Fruit fly (Drosophila melanogaster) whole organism, prepupa: ENCODE results near the gene CG5021.

Experiments used
- CG10669 ChIP-seq: fragments of 200-800 bp; sonication (Bioruptor generic); optimal IDR thresholded peaks from 3 replicates; lab custom pipeline; 2018; ENCODE audit warnings: missing biosample characterization, mild to moderate bottlenecking, missing genetic modification characterization, moderate library complexity
- CG11294 ChIP-seq: fragments of 200-800 bp; sonication (Bioruptor generic); IDR thresholded peaks from 2 replicates; pipeline ENCODE4 v1.3.6; 2022; ENCODE audit warnings: missing biosample characterization, missing genetic modification characterization
- CG11762 ChIP-seq: fragments of 200-800 bp; sonication (Bioruptor generic); optimal IDR thresholded peaks from 3 replicates; lab custom pipeline; 2016; ENCODE audit warnings: missing biosample characterization, missing genetic modification characterization; ENCODE audit not compliant: insufficient read depth
- CG11902 ChIP-seq: fragments of 200-800 bp; sonication (Bioruptor generic); optimal IDR thresholded peaks from 3 replicates; lab custom pipeline; 2016; ENCODE audit warnings: missing biosample characterization, missing genetic modification characterization
- CG15336 ChIP-seq: fragments of 200-800 bp; sonication (Bioruptor generic); IDR thresholded peaks from 2 replicates; pipeline ENCODE4 v1.3.6; 2022; ENCODE audit warnings: missing biosample characterization, missing genetic modification characterization
- CG1621 ChIP-seq: fragments of 200-800 bp; sonication (Bioruptor generic); optimal IDR thresholded peaks from 3 replicates; lab custom pipeline; 2018; ENCODE audit warnings: missing biosample characterization, mild to moderate bottlenecking, missing genetic modification characterization
- CG16779 ChIP-seq: fragments of 200-800 bp; sonication (Bioruptor generic); optimal IDR thresholded peaks from 3 replicates; lab custom pipeline; 2017; ENCODE audit warnings: missing biosample characterization, mild to moderate bottlenecking, missing genetic modification characterization
- CG3032 ChIP-seq: fragments of 200-800 bp; optimal IDR thresholded peaks from 2 replicates; lab custom pipeline; 2019; ENCODE audit warnings: missing biosample characterization, mild to moderate bottlenecking, missing genetic modification characterization, moderate library complexity
- CG31627 ChIP-seq: fragments of 200-800 bp; sonication (Bioruptor generic); optimal IDR thresholded peaks from 3 replicates; lab custom pipeline; 2016; ENCODE audit warnings: missing biosample characterization, missing genetic modification characterization
- CG34406 ChIP-seq: fragments of 200-800 bp; sonication (Bioruptor generic); optimal IDR thresholded peaks from 3 replicates; lab custom pipeline; 2016; ENCODE audit warnings: missing biosample characterization, missing genetic modification characterization
- CG3919 ChIP-seq: fragments of 200-800 bp; sonication (Bioruptor generic); optimal IDR thresholded peaks from 3 replicates; lab custom pipeline; 2016; ENCODE audit warnings: missing biosample characterization, missing genetic modification characterization
- CG4318 ChIP-seq: fragments of 200-800 bp; sonication (Bioruptor generic); optimal IDR thresholded peaks from 3 replicates; lab custom pipeline; 2017; ENCODE audit warnings: missing biosample characterization, mild to moderate bottlenecking, missing genetic modification characterization
- CG6276 ChIP-seq: fragments of 200-800 bp; sonication (Bioruptor generic); optimal IDR thresholded peaks from 2 replicates; lab custom pipeline; 2017; ENCODE audit warnings: missing biosample characterization, mild to moderate bottlenecking, missing genetic modification characterization
- CG6792 ChIP-seq: fragments of 200-800 bp; sonication (Bioruptor generic); optimal IDR thresholded peaks from 3 replicates; lab custom pipeline; 2016; ENCODE audit warnings: missing biosample characterization, missing genetic modification characterization
- CG6808 ChIP-seq: fragments of 200-800 bp; sonication (Bioruptor generic); optimal IDR thresholded peaks from 3 replicates; lab custom pipeline; 2017; ENCODE audit warnings: missing biosample characterization, missing genetic modification characterization, mild to moderate bottlenecking, moderate library complexity, missing genetic modification reagents
- CG6854 ChIP-seq: fragments of 200-800 bp; sonication (Bioruptor generic); optimal IDR thresholded peaks from 2 replicates; lab custom pipeline; 2017; ENCODE audit warnings: missing biosample characterization, mild to moderate bottlenecking, missing genetic modification characterization
- CG8119 ChIP-seq: fragments of 200-800 bp; sonication (Bioruptor generic); IDR thresholded peaks from 3 replicates; pipeline ENCODE4 v1.3.6; 2022; ENCODE audit warnings: missing biosample characterization, missing genetic modification characterization
- Eip75B ChIP-seq: fragments of 200-800 bp; sonication (Bioruptor generic); optimal IDR thresholded peaks from 3 replicates; lab custom pipeline; 2016; ENCODE audit warnings: missing biosample characterization, missing genetic modification characterization
- Eip93F ChIP-seq: fragments of 200-800 bp; sonication (Bioruptor generic); optimal IDR thresholded peaks from 2 replicates; lab custom pipeline; 2016; ENCODE audit warnings: missing biosample characterization, mild to moderate bottlenecking, missing genetic modification characterization
- Ets21C ChIP-seq: fragments of 200-800 bp; sonication (Bioruptor generic); optimal IDR thresholded peaks from 3 replicates; lab custom pipeline; 2016; ENCODE audit warnings: missing biosample characterization, missing genetic modification characterization
- Ets96B ChIP-seq: fragments of 200-800 bp; optimal IDR thresholded peaks from 2 replicates; lab custom pipeline; 2019; ENCODE audit warnings: missing biosample characterization, mild to moderate bottlenecking, missing genetic modification characterization, moderate library complexity
- Gug ChIP-seq: fragments of 200-800 bp; sonication (Bioruptor generic); IDR thresholded peaks from 2 replicates; pipeline ENCODE4 v1.3.6; 2022; ENCODE audit warnings: missing biosample characterization, missing genetic modification characterization
- Hr38 ChIP-seq: sonication (Bioruptor generic); optimal IDR thresholded peaks from 2 replicates; lab custom pipeline; 2016; ENCODE audit warnings: missing biosample characterization, missing genetic modification characterization
- Hr39 ChIP-seq: fragments of 200-800 bp; sonication (Bioruptor generic); optimal IDR thresholded peaks from 2 replicates; lab custom pipeline; 2016; ENCODE audit warnings: missing biosample characterization, missing genetic modification characterization
- Hr4 ChIP-seq: fragments of 200-800 bp; sonication (Bioruptor generic); optimal IDR thresholded peaks from 3 replicates; lab custom pipeline; 2016; ENCODE audit warnings: missing biosample characterization, missing genetic modification characterization
- Lpt ChIP-seq: fragments of 200-800 bp; sonication (Bioruptor generic); optimal IDR thresholded peaks from 3 replicates; lab custom pipeline; 2016; ENCODE audit warnings: missing biosample characterization, missing genetic modification characterization
- Met ChIP-seq: fragments of 200-800 bp; sonication (Bioruptor generic); optimal IDR thresholded peaks from 3 replicates; lab custom pipeline; 2016; ENCODE audit warnings: missing biosample characterization, missing genetic modification characterization
- OdsH ChIP-seq: fragments of 200-800 bp; sonication (Bioruptor generic); optimal IDR thresholded peaks from 3 replicates; lab custom pipeline; 2016; ENCODE audit warnings: missing biosample characterization, missing genetic modification characterization
- Smox ChIP-seq: fragments of 200-800 bp; sonication (Bioruptor generic); optimal IDR thresholded peaks from 3 replicates; lab custom pipeline; 2016; ENCODE audit warnings: missing biosample characterization, missing genetic modification characterization
- Sox102F ChIP-seq: fragments of 200-800 bp; sonication (Bioruptor generic); optimal IDR thresholded peaks from 2 replicates; lab custom pipeline; 2016; ENCODE audit warnings: missing biosample characterization, mild to moderate bottlenecking, missing genetic modification characterization
- Sox15 ChIP-seq: fragments of 200-800 bp; sonication (Bioruptor generic); optimal IDR thresholded peaks from 3 replicates; lab custom pipeline; 2016; ENCODE audit warnings: missing biosample characterization, missing genetic modification characterization
- achi ChIP-seq: fragments of 200-800 bp; sonication (Bioruptor generic); optimal IDR thresholded peaks from 3 replicates; lab custom pipeline; 2016; ENCODE audit warnings: missing biosample characterization, missing genetic modification characterization
- dac ChIP-seq: fragments of 200-800 bp; sonication (Bioruptor generic); optimal IDR thresholded peaks from 2 replicates; lab custom pipeline; 2017; ENCODE audit warnings: missing biosample characterization, mild to moderate bottlenecking, missing genetic modification characterization
- dsx ChIP-seq: fragments of 200-800 bp; optimal IDR thresholded peaks from 3 replicates; lab custom pipeline; 2019; ENCODE audit warnings: missing biosample characterization, mild to moderate bottlenecking, missing genetic modification characterization, moderate library complexity; ENCODE audit not compliant: poor library complexity, severe bottlenecking
- eg ChIP-seq: fragments of 200-800 bp; sonication (Bioruptor generic); IDR thresholded peaks from 3 replicates; pipeline ENCODE4 v1.3.6; 2022; ENCODE audit warnings: missing biosample characterization, missing genetic modification characterization
- esn ChIP-seq: fragments of 200-800 bp; sonication (Bioruptor generic); optimal IDR thresholded peaks from 2 replicates; lab custom pipeline; 2016; ENCODE audit warnings: missing biosample characterization, mild to moderate bottlenecking, missing genetic modification characterization, moderate library complexity
- fd59A ChIP-seq: fragments of 200-800 bp; sonication (Bioruptor generic); optimal IDR thresholded peaks from 2 replicates; lab custom pipeline; 2017; ENCODE audit warnings: missing biosample characterization, mild to moderate bottlenecking, missing genetic modification characterization, missing genetic modification reagents
- fkh ChIP-seq: fragments of 200-800 bp; sonication (Bioruptor generic); optimal IDR thresholded peaks from 3 replicates; lab custom pipeline; 2017; ENCODE audit warnings: missing biosample characterization, mild to moderate bottlenecking, missing genetic modification characterization, moderate library complexity
- lz ChIP-seq: fragments of 200-800 bp; sonication (Bioruptor generic); optimal IDR thresholded peaks from 3 replicates; lab custom pipeline; 2016; ENCODE audit warnings: missing biosample characterization, missing genetic modification characterization
- net ChIP-seq: fragments of 200-800 bp; sonication (Bioruptor generic); optimal IDR thresholded peaks from 3 replicates; lab custom pipeline; 2016; ENCODE audit warnings: missing biosample characterization, missing genetic modification characterization
- pdm3 ChIP-seq: fragments of 200-800 bp; sonication (Bioruptor generic); optimal IDR thresholded peaks from 3 replicates; lab custom pipeline; 2016; ENCODE audit warnings: missing biosample characterization, missing genetic modification characterization
- salr ChIP-seq, 2 experiments: fragments of 200-800 bp; sonication (Bioruptor generic); optimal IDR thresholded peaks; 3 replicates each; lab custom pipeline; 2016 to 2018; ENCODE audit warnings: missing biosample characterization in 2 of 2, missing genetic modification characterization in 2 of 2, mild to moderate bottlenecking in 1 of 2
- spab ChIP-seq: fragments of 200-800 bp; sonication (Bioruptor generic); optimal IDR thresholded peaks from 2 replicates; lab custom pipeline; 2017; ENCODE audit warnings: missing biosample characterization, mild to moderate bottlenecking, missing genetic modification characterization, missing genetic modification reagents
- svp ChIP-seq: fragments of 200-800 bp; sonication (Bioruptor generic); peaks from one replicate; lab custom pipeline; 2016; ENCODE audit warnings: missing biosample characterization, missing genetic modification characterization
- vri ChIP-seq: fragments of 200-800 bp; sonication (Bioruptor generic); optimal IDR thresholded peaks from 3 replicates; lab custom pipeline; 2016; ENCODE audit warnings: missing biosample characterization, mild to moderate bottlenecking, missing genetic modification characterization

CG5021 gene

DNA sequence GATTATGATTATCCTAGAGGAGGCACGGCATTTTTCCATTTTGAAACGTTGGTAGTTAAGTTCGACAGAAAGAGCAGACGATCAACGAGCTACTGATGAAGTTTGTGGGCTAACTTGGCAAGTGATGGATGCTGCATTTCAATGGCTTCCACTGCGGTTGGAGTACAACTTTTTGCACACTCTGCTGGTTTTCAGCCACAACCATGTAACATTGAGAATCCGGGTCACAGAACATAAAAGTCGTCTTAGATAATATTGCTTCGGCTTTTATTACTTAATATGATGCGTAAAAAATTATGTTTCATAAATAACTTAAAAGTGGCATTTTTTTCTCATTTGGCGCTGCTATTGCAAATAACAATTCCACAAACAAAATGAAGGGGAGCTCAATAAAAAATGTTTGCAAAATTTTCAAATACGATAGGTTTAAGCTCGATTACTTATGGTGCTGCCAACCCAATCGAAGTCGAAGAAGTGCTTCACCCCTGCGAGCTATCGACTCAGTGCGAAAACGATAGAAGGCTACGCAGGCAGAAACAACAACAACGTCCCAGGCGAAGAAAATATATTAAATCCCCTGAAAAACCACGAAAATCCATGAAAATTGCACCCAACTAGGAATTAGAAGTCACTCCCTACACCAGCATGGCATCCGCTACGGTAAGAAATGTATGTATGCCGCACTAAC lies at the start of gene CG5021, which contains the start of gene CG5653:
CG5021 (plus strand) TSS at position 506 of the 688 bp plus-strand sequence.
CG5653 (minus strand) TSS at position 51 of the 688 bp plus-strand sequence.
- TF ChIP-seq CG31627 (GFP tag; lab: Kevin White, UChicago) = no peak
- no peak for TF ChIP-seq esn (GFP tag; lab: Kevin White, UChicago)
- no peak for TF ChIP-seq Smox
- TF ChIP-seq Sox102F (GFP tag; lab: Kevin White, UChicago) = no peak
- TF ChIP-seq CG11294 (GFP tag; lab: Robert Waterston, UW) = no peak
- no peak for TF ChIP-seq Ets21C (GFP tag; lab: Kevin White, UChicago)
- TF ChIP-seq vri (GFP tag; lab: Kevin White, UChicago) = no peak
- no peak for TF ChIP-seq lz (GFP tag; lab: Kevin White, UChicago)

DNA sequence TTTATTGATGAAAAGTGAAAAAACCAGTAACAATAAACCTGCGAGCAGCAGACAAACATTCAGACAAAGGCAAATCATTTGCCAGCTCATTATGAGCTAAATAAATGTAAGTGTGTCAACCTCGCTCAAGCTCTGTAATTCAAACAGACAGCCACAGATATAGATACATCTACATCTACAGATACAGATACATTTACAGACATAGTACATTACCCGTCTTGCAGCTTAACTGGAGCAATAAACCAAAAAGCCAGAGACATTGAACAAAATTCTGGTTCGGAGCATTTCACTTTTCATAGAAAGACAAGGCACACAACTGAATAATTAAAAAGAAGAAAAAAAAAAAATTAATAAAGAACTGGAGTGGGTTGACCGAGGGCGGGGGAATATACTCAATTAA lies 47.0 kb upstream of the CG5021 start:
- no peak for TF ChIP-seq CG6808 (GFP tag; lab: Kevin White, UChicago)
- no peak for TF ChIP-seq CG11762 (GFP tag; lab: Kevin White, UChicago)
- TF ChIP-seq Lpt = no peak
- TF ChIP-seq net (GFP tag; lab: Kevin White, UChicago) = no peak
- TF ChIP-seq CG1621 (tag; lab: Kevin White, UChicago) = no peak
- no peak for TF ChIP-seq OdsH

DNA sequence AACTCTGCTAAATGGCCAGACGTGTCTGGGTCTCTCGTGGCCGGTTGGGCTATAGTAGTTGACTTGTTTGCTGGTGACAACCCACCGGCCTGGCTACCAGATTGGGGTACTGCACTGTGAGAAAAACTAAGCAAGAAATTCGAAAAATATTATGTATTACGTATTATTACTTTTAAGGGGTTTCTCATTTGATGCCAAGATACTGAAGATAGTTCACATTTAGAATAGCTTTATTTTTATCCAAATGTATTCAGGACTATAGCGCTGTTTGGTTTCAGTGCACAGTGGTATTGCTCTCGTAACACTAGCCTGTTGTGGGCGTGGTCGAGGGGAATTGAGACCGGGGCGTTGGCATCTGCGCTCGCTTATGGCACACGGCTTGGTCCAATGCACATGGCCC lies 45.9 kb upstream of the CG5021 start:
- peak; percentile 26 for TF ChIP-seq lz (GFP tag; lab: Kevin White, UChicago)
- TF ChIP-seq spab (GFP tag; lab: Kevin White, UChicago) = peak; percentile 33
- TF ChIP-seq salr (GFP tag; optimal IDR thresholded peaks at IDR 0.05; lab: Kevin White, UChicago) = peak; percentile 28 to 66
- peak; percentile 2 for TF ChIP-seq CG11902 (GFP tag; lab: Kevin White, UChicago)
- peak; percentile 72 for TF ChIP-seq CG4318
- peak; percentile 80 for TF ChIP-seq dac (GFP tag; lab: Kevin White, UChicago)
- TF ChIP-seq eg (GFP tag; lab: Robert Waterston, UW) = peak; percentile 96
- peak; percentile 50 for TF ChIP-seq CG3032
- peak; percentile 90 for TF ChIP-seq CG6276
- TF ChIP-seq dsx (GFP tag; lab: Kevin White, UChicago) = peak; percentile 16
- TF ChIP-seq CG6854 = no peak
- TF ChIP-seq OdsH = peak; percentile 74
- peak; percentile 79 for TF ChIP-seq Gug (GFP tag; lab: Robert Waterston, UW)
- no peak for TF ChIP-seq svp
- peak; percentile 71; the same call in 1 of the 2 replicates for TF ChIP-seq CG11294 (GFP tag; lab: Robert Waterston, UW)
- no peak for TF ChIP-seq Eip93F (GFP tag; lab: Kevin White, UChicago)
- peak; percentile 31 for TF ChIP-seq fd59A (GFP tag; lab: Kevin White, UChicago)
- peak; percentile 36 for TF ChIP-seq CG6792
- TF ChIP-seq CG15336 (GFP tag; lab: Robert Waterston, UW) = peak; percentile 94
- no peak for TF ChIP-seq Ets21C (GFP tag; lab: Kevin White, UChicago)
- peak; percentile 30 for TF ChIP-seq Hr39 (GFP tag; lab: Kevin White, UChicago)
- TF ChIP-seq Sox102F (GFP tag; lab: Kevin White, UChicago) = no peak
- peak; percentile 70 for TF ChIP-seq Eip75B
- TF ChIP-seq Hr4 (GFP tag; lab: Kevin White, UChicago) = peak; percentile 95
- TF ChIP-seq CG3919 = peak; percentile 77
- TF ChIP-seq CG10669 (GFP tag; lab: Kevin White, UChicago) = peak; percentile 51
- peak; percentile 72 for TF ChIP-seq pdm3 (GFP tag; lab: Kevin White, UChicago)
- peak; percentile 53 for TF ChIP-seq Hr38 (GFP tag; lab: Kevin White, UChicago)
- TF ChIP-seq CG8119 = peak; percentile 94
- TF ChIP-seq CG6808 (GFP tag; lab: Kevin White, UChicago) = peak; percentile 10
- TF ChIP-seq esn (GFP tag; lab: Kevin White, UChicago) = peak; percentile 35
- TF ChIP-seq CG11762 (GFP tag; lab: Kevin White, UChicago) = peak; percentile 56
- TF ChIP-seq Sox15 (GFP tag; lab: Kevin White, UChicago) = peak; percentile 37
- peak; percentile 55 for TF ChIP-seq CG16779 (tag; lab: Kevin White, UChicago)
- peak; percentile 37 for TF ChIP-seq Ets96B
- peak; percentile 43 for TF ChIP-seq CG34406 (GFP tag; lab: Kevin White, UChicago)
- peak; percentile 16 for TF ChIP-seq Met (GFP tag; lab: Kevin White, UChicago)
- no peak for TF ChIP-seq fkh (GFP tag; lab: Kevin White, UChicago)
- TF ChIP-seq achi (GFP tag; lab: Kevin White, UChicago) = peak; percentile 76
- no peak for TF ChIP-seq Smox
